Worm (Caenorhabditis elegans) whole organism, young adult: ENCODE results near the gene hpl-1.
"Not testable (repeated sequence)": the region's sequence is repeated elsewhere in the genome, so short reads cannot be mapped to it uniquely, and the experiment has no call there.

ENCODE experiments used
- Y95B8A.8 ChIP-seq: fragments of 200-800 bp; sonication (Bioruptor generic); IDR thresholded peaks from 2 replicates; pipeline ENCODE4 v1.3.6; 2022; ENCODE audit warnings: missing genetic modification reagents, missing genetic modification characterization, missing compliant biosample characterization
- ama-1 ChIP-seq, 3 experiments: fragments of 150-350 bp in 1 of 3; sonication (generic microtip) in 2 of 3; optimal IDR thresholded peaks; 2 replicates each; lab custom pipeline; 2014 to 2018; ENCODE audit warnings: missing biosample characterization in 2 of 3, missing genetic modification characterization in 2 of 3, missing genetic modification reagents in 2 of 3
- aptf-3 ChIP-seq: fragments of 200-800 bp; sonication (Bioruptor generic); IDR thresholded peaks from 2 replicates; pipeline ENCODE4 v1.3.6; 2022; ENCODE audit warnings: missing genetic modification characterization, missing compliant biosample characterization
- atf-7 ChIP-seq: sonication (generic microtip); optimal IDR thresholded peaks from 2 replicates; lab custom pipeline; 2017; ENCODE audit warnings: mild to moderate bottlenecking, missing genetic modification characterization, missing compliant biosample characterization
- ceh-100 ChIP-seq: fragments of 200-800 bp; sonication (Bioruptor generic); IDR thresholded peaks from 2 replicates; pipeline ENCODE4 v1.3.6; 2022; ENCODE audit warnings: missing genetic modification reagents, missing genetic modification characterization, missing compliant biosample characterization
- hmg-20 ChIP-seq: fragments of 200-800 bp; sonication (Bioruptor generic); IDR thresholded peaks from 2 replicates; pipeline ENCODE4 v1.3.6; 2022; ENCODE audit warnings: missing genetic modification reagents, missing genetic modification characterization, missing compliant biosample characterization
- mcd-1 ChIP-seq: fragments of 200-800 bp; sonication (Bioruptor generic); IDR thresholded peaks from 2 replicates; pipeline ENCODE4 v1.3.6; 2022; ENCODE audit warnings: missing genetic modification reagents, missing genetic modification characterization, missing compliant biosample characterization
- snpc-3.4 ChIP-seq: sonication (generic microtip); optimal IDR thresholded peaks from 2 replicates; lab custom pipeline; 2017; ENCODE audit warnings: missing genetic modification characterization, mild to moderate bottlenecking, missing compliant biosample characterization, antibody characterized with exemption, moderate library complexity, missing genotype, missing genetic modification reagents

- peak; percentile 37 for TF ChIP-seq snpc-3.4
- not testable (repeated sequence) for TF ChIP-seq Y95B8A.8 (GFP tag; lab: Robert Waterston, UW); atf-7; ceh-100 (GFP tag; lab: Robert Waterston, UW); hmg-20 (GFP tag; lab: Robert Waterston, UW); mcd-1; aptf-3 (GFP tag; lab: Robert Waterston, UW); ama-1 (optimal IDR thresholded peaks at IDR 0.05; lab: Kevin White, UChicago); ama-1 (GFP tag; optimal IDR thresholded peaks at IDR 0.05; lab: Kevin White, UChicago)
These were observed 15.9 kb downstream of the hpl-1 start for ce11 chrX:13261037-13261592.
